Fruit fly (Drosophila melanogaster): ENCODE measurements around the gene CG7148.
A peak's percentile ranks its signal among the peaks of the same experiment; 100 is the strongest.

The CG7148 gene

DNA sequence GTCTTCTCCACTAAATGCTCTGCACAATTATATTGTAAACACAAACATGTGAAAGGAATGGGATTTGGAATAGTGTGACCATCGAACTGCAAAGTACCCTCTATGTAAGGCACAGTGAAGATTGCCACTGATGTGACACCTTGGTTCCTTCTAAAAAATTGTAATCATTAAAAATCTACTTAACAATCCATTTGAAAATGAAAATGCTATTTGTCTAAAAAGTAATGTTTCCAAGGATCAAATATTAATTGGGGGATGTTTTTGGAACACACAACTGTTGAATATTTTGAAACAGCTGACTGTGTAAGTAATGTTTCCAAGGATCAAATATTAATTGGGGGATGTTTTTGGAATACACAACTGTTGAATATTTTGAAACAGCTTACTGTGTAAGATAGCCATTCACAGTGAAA is 3.9 kb downstream of the CG7148 start, which contains the start of gene CG32448 (continued):
- TF ChIP-seq hb (GFP tag; IDR thresholded peaks at IDR 0.05; ENCODE audit: partially characterized antibody), result no peak
- no peak for TF ChIP-seq grn (GFP tag; optimal IDR thresholded peaks at IDR 0.05)
- TF ChIP-seq CG4360 (GFP tag; IDR thresholded peaks at IDR 0.05), result no peak
- peak; percentile 12 for TF ChIP-seq CG8290 (GFP tag; optimal IDR thresholded peaks at IDR 0.05)
- peak in 1 of 2 experiments; percentile 82 for TF ChIP-seq CG8290 (tag; optimal IDR thresholded peaks at IDR 0.05)
- TF ChIP-seq CG14014 (GFP tag; IDR thresholded peaks at IDR 0.05), result peak; percentile 73
- TF ChIP-seq tap (tag; optimal IDR thresholded peaks at IDR 0.05), result no peak
- TF ChIP-seq Sox102F (GFP tag; optimal IDR thresholded peaks at IDR 0.05), result peak; percentile 54
- TF ChIP-seq CG14965 (GFP tag; optimal IDR thresholded peaks at IDR 0.05; ENCODE audit: borderline replicate concordance), result no peak
- TF ChIP-seq Antp (GFP tag; optimal IDR thresholded peaks at IDR 0.05), result peak; percentile 72
- no peak for TF ChIP-seq nerfin-2 (GFP tag; IDR thresholded peaks at IDR 0.05; ENCODE audit: partially characterized antibody)
- no peak for TF ChIP-seq sqz (GFP tag; optimal IDR thresholded peaks at IDR 0.05)
- TF ChIP-seq Fer3 (tag; optimal IDR thresholded peaks at IDR 0.05), result peak; percentile 34
- no peak for TF ChIP-seq zen2 (GFP tag; IDR thresholded peaks at IDR 0.05; ENCODE audit: partially characterized antibody)
- TF ChIP-seq CG5245 (GFP tag; optimal IDR thresholded peaks at IDR 0.05), result peak; percentile 15
- no peak for TF ChIP-seq Opbp (GFP tag; IDR thresholded peaks at IDR 0.05; ENCODE audit: partially characterized antibody)
- peak; percentile 57; the same call in 1 of the 2 replicates for TF ChIP-seq CG7372 (GFP tag; IDR thresholded peaks at IDR 0.05)
- peak; percentile 96 for TF ChIP-seq Ets65A (GFP tag)
- peak; percentile 14 for TF ChIP-seq CG1792 (GFP tag; optimal IDR thresholded peaks at IDR 0.05)
- TF ChIP-seq cas (GFP tag; IDR thresholded peaks at IDR 0.05), result no peak
- no peak for TF ChIP-seq CG3838 (GFP tag; optimal IDR thresholded peaks at IDR 0.05)
- 0 out of 3 replicates have a peak, but pooled peaks have one; percentile 9 for TF ChIP-seq knrl (GFP tag; IDR thresholded peaks at IDR 0.05; ENCODE audit: partially characterized antibody)
- no peak for TF ChIP-seq pros (GFP tag; optimal IDR thresholded peaks at IDR 0.05)
- no peak for TF ChIP-seq CG31365 (tag; optimal IDR thresholded peaks at IDR 0.05)
- TF ChIP-seq CG10959 (GFP tag; IDR thresholded peaks at IDR 0.05), result peak; percentile 40; the same call in 1 of the 2 replicates
- TF ChIP-seq Atf6 (GFP tag; IDR thresholded peaks at IDR 0.05), result peak; percentile 67
- TF ChIP-seq GATAe (GFP tag; conservative IDR thresholded peaks at IDR 0.05), result no peak
- peak; percentile 80 for TF ChIP-seq dysf (GFP tag; IDR thresholded peaks at IDR 0.05)
- TF ChIP-seq CG43689 (GFP tag; IDR thresholded peaks at IDR 0.05), result 0 out of 2 replicates have a peak, but pooled peaks have one; percentile 30
- TF ChIP-seq CG1024 (GFP tag; IDR thresholded peaks at IDR 0.05), result 0 out of 2 replicates have a peak, but pooled peaks have one; percentile 31
- TF ChIP-seq Sry-δ (GFP tag; optimal IDR thresholded peaks at IDR 0.05), result peak; percentile 26
- TF ChIP-seq CG12155 (GFP tag; optimal IDR thresholded peaks at IDR 0.05), result peak; percentile 65
- peak; percentile 1 for TF ChIP-seq schlank (tag; optimal IDR thresholded peaks at IDR 0.05)
- peak; percentile 56; the same call in 1 of the 3 replicates for TF ChIP-seq CG7357 (GFP tag; IDR thresholded peaks at IDR 0.05)
- TF ChIP-seq ssp (GFP tag; IDR thresholded peaks at IDR 0.05), result peak; percentile 74
- TF ChIP-seq Six4 (GFP tag; optimal IDR thresholded peaks at IDR 0.05), result peak; percentile 40
- TF ChIP-seq cad (GFP tag; optimal IDR thresholded peaks at IDR 0.05), result no peak
- TF ChIP-seq croc (GFP tag; conservative IDR thresholded peaks at IDR 0.05), result peak; percentile 47; the same call in 2 of the 3 replicates
- TF ChIP-seq CG4854 (GFP tag; optimal IDR thresholded peaks at IDR 0.05), result no peak
- peak; percentile 58 for TF ChIP-seq jumu (GFP tag; optimal IDR thresholded peaks at IDR 0.05)
- no peak for TF ChIP-seq lab (GFP tag; optimal IDR thresholded peaks at IDR 0.05)
- no peak for TF ChIP-seq CG4282 (GFP tag; optimal IDR thresholded peaks at IDR 0.05)
- TF ChIP-seq gro (GFP tag; optimal IDR thresholded peaks at IDR 0.05), result no peak
- peak; percentile 44; the same call in 1 of the 2 replicates for TF ChIP-seq CG11085 (GFP tag; IDR thresholded peaks at IDR 0.05)
- TF ChIP-seq CG18011 (GFP tag; optimal IDR thresholded peaks at IDR 0.05), result peak; percentile 52
- no peak for TF ChIP-seq nau (GFP tag; optimal IDR thresholded peaks at IDR 0.05)
- TF ChIP-seq CG1529 (GFP tag; optimal IDR thresholded peaks at IDR 0.05), result peak; percentile 1
- peak; percentile 60 for TF ChIP-seq Ets97D (GFP tag; optimal IDR thresholded peaks at IDR 0.05)
- TF ChIP-seq CG34376 (GFP tag; optimal IDR thresholded peaks at IDR 0.05), result no peak
- peak; percentile 61 for TF ChIP-seq CG2678 (tag; optimal IDR thresholded peaks at IDR 0.05)
- TF ChIP-seq CG4328 (GFP tag; optimal IDR thresholded peaks at IDR 0.05), result no peak
